Worm (Caenorhabditis elegans): Measurements from ENCODE around the gene bcmo-2.

Gene bcmo-2

DNA sequence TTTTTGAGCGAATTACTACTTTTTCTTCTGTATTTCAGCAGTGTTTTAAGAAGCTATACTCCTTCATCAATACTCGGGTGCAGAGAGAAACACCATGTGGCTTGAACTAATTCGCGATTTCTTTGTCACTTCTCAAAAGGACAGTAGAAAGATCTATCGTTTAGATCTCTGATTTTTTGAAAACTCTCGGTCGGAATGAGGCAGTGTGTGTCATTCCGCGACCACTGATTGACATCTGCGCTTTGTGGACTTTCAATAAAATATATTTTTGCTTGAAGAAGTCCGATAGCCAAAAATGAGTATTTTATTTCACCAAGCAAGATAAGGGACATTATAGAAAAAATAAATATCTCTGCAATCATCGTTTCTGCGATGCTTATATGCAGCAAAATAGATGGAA, 48.6 kb downstream of the bcmo-2 start:
- TF ChIP-seq nhr-47 (tag; optimal IDR thresholded peaks at IDR 0.05) (no peak), unc-98 (GFP tag; IDR thresholded peaks at IDR 0.05) (no peak), C16A3.4 (tag; optimal IDR thresholded peaks at IDR 0.05) (no peak), ces-1 (GFP tag; optimal IDR thresholded peaks at IDR 0.05) (no peak), F16B12.6 (tag; optimal IDR thresholded peaks at IDR 0.05) (no peak), zag-1 (tag; optimal IDR thresholded peaks at IDR 0.05) (no peak), lin-13 (GFP tag; optimal IDR thresholded peaks at IDR 0.05) (no peak), Y116A8C.19 (tag; optimal IDR thresholded peaks at IDR 0.05; ENCODE audit: borderline replicate concordance) (no peak), sup-37 (GFP tag; optimal IDR thresholded peaks at IDR 0.05) (no peak), egl-13 (tag; optimal IDR thresholded peaks at IDR 0.05) (no peak), blmp-1 (tag; optimal IDR thresholded peaks at IDR 0.05) (no peak), nhr-28 (tag; optimal IDR thresholded peaks at IDR 0.05) (no peak)

DNA sequence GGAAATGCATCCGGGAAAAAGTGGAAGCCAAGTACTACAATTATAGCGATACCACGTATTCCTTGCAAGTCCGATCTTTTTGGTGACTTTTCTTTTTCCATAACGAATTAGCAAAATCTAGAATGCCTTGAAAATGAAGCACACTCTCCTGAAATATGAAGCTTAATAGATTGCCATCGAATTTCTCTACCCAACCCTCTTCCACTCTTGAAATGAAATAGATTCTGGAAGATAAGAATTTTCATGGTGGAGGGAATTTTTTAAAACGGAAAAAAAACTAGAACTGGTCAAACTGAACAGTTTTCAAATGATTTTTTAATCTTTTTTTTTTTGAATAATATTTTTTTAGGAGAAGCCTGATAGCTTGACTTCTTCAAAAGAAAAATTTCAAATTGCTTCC, 49.8 kb downstream of the bcmo-2 start, which contains the start of gene oac-11:
TSS of gene oac-11 (minus strand) at position 101 of the 400 bp plus-strand sequence.
- TF ChIP-seq unc-130 (tag; optimal IDR thresholded peaks at IDR 0.05): no peak
- TF ChIP-seq unc-62 (GFP tag; optimal IDR thresholded peaks at IDR 0.05): no peak
- no peak for TF ChIP-seq mab-9 (GFP tag; IDR thresholded peaks at IDR 0.05)
- no peak for TF ChIP-seq efl-1 (optimal IDR thresholded peaks at IDR 0.05)
- TF ChIP-seq efl-1 (GFP tag; optimal IDR thresholded peaks at IDR 0.05 in 1 of 2): peak in 1 of 2 experiments; percentile 61
